Worm (Caenorhabditis elegans) whole organism, L4/young adult: Measurements from ENCODE around the gene Y53C12B.1.

Source experiments
- W03F9.2 ChIP-seq: fragments of 150-350 bp; optimal IDR thresholded peaks from 2 replicates; lab custom pipeline; 2014; ENCODE audit warnings: missing biosample characterization, missing genetic modification characterization
- dao-5 ChIP-seq: sonication (generic microtip); optimal IDR thresholded peaks from 2 replicates; lab custom pipeline; 2016; ENCODE audit warnings: missing genotype, missing genetic modification characterization, moderate library complexity, missing compliant biosample characterization
- him-1 ChIP-seq: sonication (generic microtip); optimal IDR thresholded peaks from 2 replicates; lab custom pipeline; 2016; ENCODE audit warnings: missing genotype, missing genetic modification reagents, missing genetic modification characterization, missing compliant biosample characterization

Gene Y53C12B.1

DNA sequence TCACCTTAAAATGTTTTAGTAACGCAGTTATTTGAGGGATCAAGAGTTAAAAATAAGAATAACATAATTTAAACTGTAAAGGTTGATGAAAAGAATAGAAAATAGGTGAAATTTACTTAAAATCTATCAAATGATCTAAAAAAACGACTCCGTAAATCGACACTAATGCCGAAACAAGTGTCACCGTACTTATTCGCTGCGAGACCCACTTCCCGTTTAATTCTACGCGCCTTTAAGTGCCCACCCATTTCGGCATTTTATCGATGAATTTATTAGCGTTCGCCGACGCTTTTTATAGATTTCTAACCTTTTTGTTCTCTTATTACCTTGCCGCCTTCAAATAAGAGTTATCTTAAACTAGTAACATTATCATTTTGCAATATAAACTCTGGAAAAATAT lies at the start of gene Y53C12B.1, which contains the start of gene nos-3:
Gene Y53C12B.1 (minus strand): TSS at position 10 of the 400 bp plus-strand sequence.
Gene nos-3 (plus strand): TSS at position 248 of the 400 bp plus-strand sequence.
- TF ChIP-seq dao-5 (tag; lab: Kevin White, UChicago) (no peak), W03F9.2 (peak; percentile 85), him-1 (peak; percentile 14)

- no peak for TF ChIP-seq him-1
- no peak for TF ChIP-seq dao-5 (tag; lab: Kevin White, UChicago)
- TF ChIP-seq W03F9.2: no peak
Observed at ce11 chrII:9793197-9793596, 47.3 kb upstream of the Y53C12B.1 start, which contains the start of gene cyp-13A3. Gene cyp-13A3 (minus strand): TSS chrII:9793297.

- TF ChIP-seq W03F9.2 (no peak), him-1 (no peak), dao-5 (tag; lab: Kevin White, UChicago) (no peak)
Observed at ce11 chrII:9791185-9791584, 45.3 kb upstream of the Y53C12B.1 start.

- TF ChIP-seq him-1 (no peak), W03F9.2 (no peak), dao-5 (tag; lab: Kevin White, UChicago) (no peak)
Observed at ce11 chrII:9787395-9788152, 41.7 kb upstream of the Y53C12B.1 start, which contains the start of gene cyp-13A2. Gene cyp-13A2 (minus strand): TSS chrII:9787629.

- TF ChIP-seq him-1 (no peak), dao-5 (tag; lab: Kevin White, UChicago) (no peak), W03F9.2 (no peak)
Observed at ce11 chrII:9786215-9786614, 40.3 kb upstream of the Y53C12B.1 start.

ce11 chrII:9782337-9782736 lies 36.5 kb upstream of the Y53C12B.1 start, which contains the start of gene T10B9.14:
Gene T10B9.14 (minus strand): TSS chrII:9782437.
- TF ChIP-seq him-1 (no peak), W03F9.2 (no peak), dao-5 (tag; lab: Kevin White, UChicago) (no peak)

- no peak for TF ChIP-seq dao-5 (tag; lab: Kevin White, UChicago)
- TF ChIP-seq him-1: no peak
- TF ChIP-seq W03F9.2: no peak
Observed at ce11 chrII:9781842-9782241, 36.0 kb upstream of the Y53C12B.1 start, which contains the start of gene cyp-13A1. Gene cyp-13A1 (minus strand): TSS chrII:9781997.

ce11 chrII:9778495-9778894 lies 32.6 kb upstream of the Y53C12B.1 start:
- no peak for TF ChIP-seq dao-5 (tag; lab: Kevin White, UChicago)
- TF ChIP-seq him-1: no peak
- TF ChIP-seq W03F9.2: no peak

DNA sequence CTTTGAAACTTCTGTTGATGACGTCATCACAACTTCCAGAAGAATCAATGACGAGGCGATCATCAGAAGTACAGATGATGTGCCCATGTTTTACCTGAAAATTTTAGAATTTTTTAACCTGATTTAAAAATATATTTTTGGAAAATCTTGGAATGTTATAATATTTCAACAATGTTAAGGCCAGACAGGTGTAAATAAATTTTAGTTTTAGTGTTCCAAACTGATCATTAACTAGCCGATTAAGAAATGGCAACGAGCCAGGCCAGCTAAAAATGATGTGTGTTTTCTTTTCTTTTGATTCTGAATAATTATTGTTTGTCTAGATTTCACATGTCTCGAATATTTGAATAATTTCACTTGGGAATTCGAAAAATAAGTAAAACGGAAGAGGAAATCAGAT lies 29.9 kb upstream of the Y53C12B.1 start, which contains the start of gene T10B9.9:
Gene T10B9.9 (minus strand): TSS at position 101 of the 400 bp plus-strand sequence.
- TF ChIP-seq W03F9.2: no peak
- TF ChIP-seq dao-5 (tag; lab: Kevin White, UChicago): no peak
- TF ChIP-seq him-1: no peak

- peak; percentile 32 for TF ChIP-seq him-1
- peak; percentile 54 for TF ChIP-seq W03F9.2
- TF ChIP-seq dao-5 (tag; lab: Kevin White, UChicago): peak; percentile 6
Observed at ce11 chrII:9774653-9775052, 28.8 kb upstream of the Y53C12B.1 start.

DNA sequence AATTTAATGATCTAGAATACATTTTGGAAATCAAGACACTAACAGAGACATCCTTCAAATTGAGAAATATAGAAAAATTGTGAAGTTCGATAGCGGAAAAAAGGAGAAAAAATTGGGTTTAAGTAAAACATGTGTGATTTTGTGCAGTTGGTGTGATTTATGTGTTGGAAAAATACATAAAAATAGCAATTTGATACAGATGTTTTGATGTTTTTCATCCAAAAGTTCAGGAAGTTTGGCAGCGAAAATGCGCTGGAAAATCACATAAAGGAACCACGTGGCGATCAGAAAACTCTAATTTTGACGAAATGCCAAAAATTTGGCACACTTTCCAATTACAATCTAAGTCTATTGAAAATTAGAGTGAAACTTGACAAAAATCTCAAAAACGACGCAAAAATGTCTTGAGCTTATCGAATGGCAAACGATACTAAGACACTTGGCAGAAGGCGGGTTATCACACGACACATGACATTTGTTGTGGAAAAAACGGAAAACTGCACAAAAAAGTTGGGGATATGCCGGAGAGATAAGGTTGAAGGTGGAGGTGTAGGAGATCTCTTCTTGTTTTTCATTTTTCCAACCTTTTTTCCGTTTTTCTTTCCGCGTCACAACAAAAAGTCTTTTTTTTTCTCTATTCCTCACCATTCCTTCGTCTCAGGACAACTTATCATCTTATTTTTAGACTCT lies 28.2 kb upstream of the Y53C12B.1 start, which contains the start of gene ZK1321.4:
Gene ZK1321.4 (minus strand): TSS at position 51 of the 690 bp plus-strand sequence.
- TF ChIP-seq W03F9.2 (no peak), dao-5 (tag; lab: Kevin White, UChicago) (no peak), him-1 (no peak)

DNA sequence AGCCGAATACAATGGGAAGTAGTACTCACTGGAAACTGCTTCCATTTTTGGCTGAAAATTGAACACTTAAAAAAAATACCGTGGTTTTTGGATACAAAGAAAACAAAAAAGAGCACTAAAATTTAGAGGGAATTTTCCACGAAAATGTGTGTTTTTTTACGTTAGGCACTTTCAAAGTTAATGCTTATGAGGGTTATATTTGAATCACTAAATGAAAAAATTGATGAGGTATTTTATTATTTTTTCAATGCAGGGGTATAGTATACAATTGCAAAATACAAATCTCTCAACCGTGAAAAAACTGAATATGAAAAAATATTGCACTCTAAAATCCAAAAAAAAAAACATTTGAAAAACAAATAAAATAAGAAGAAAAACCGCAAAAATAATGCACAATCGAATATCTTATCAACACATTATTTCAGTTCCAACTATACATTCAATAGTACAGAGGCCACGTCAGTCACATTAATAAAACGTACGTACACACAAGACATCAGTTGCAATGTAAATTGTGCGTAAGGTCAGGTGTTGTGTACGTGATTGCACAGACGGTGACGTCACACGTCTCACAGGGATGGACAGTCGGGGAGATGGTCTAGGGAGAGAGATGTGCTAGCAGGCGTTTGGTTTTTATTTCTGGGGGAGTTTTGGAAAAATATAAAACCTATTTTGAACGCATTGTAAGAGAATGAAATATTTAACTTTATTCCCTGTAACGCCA lies 24.1 kb upstream of the Y53C12B.1 start, which contains the start of gene aqp-10:
Gene aqp-10 (minus strand): TSS at position 51 of the 724 bp plus-strand sequence.
- TF ChIP-seq W03F9.2 (peak; percentile 53), dao-5 (tag; lab: Kevin White, UChicago) (no peak), him-1 (no peak)

DNA sequence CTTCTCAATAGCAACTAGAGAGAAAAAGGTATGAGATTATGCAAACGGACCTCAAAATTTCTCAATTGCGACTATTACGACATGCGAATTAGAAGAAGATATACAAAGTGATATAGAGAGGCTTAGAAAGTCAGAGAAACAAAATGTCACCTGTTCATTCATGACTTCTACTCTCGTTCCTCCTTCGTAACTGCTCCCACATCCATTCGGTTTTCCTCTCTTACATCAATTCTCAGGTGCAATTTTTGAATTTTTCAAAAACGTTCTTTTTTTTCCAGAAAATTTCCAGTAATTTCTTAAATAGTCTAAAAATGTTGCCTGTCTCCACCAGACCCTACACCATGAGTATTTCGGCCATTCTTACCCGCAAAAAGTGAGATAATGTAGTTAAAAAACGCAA lies 18.8 kb upstream of the Y53C12B.1 start:
- no peak for TF ChIP-seq W03F9.2

ce11 chrII:9759382-9759781 lies 13.5 kb upstream of the Y53C12B.1 start:
- no peak for TF ChIP-seq W03F9.2
- TF ChIP-seq him-1: no peak
- TF ChIP-seq dao-5 (tag; lab: Kevin White, UChicago): no peak
